Fruit fly (Drosophila melanogaster) whole organism, prepupa: ENCODE data around the gene E23.

Experiments used
- Blimp-1 ChIP-seq: fragments of 200-800 bp; sonication (Bioruptor generic); optimal IDR thresholded peaks from 3 replicates; lab custom pipeline; 2017; ENCODE audit warnings: missing biosample characterization, missing genetic modification characterization, mild to moderate bottlenecking, moderate library complexity, missing genetic modification reagents
- CG1621 ChIP-seq: fragments of 200-800 bp; sonication (Bioruptor generic); optimal IDR thresholded peaks from 3 replicates; lab custom pipeline; 2018; ENCODE audit warnings: missing biosample characterization, mild to moderate bottlenecking, missing genetic modification characterization
- CG34406 ChIP-seq: fragments of 200-800 bp; sonication (Bioruptor generic); optimal IDR thresholded peaks from 3 replicates; lab custom pipeline; 2016; ENCODE audit warnings: missing biosample characterization, missing genetic modification characterization
- CG6808 ChIP-seq: fragments of 200-800 bp; sonication (Bioruptor generic); optimal IDR thresholded peaks from 3 replicates; lab custom pipeline; 2017; ENCODE audit warnings: missing biosample characterization, missing genetic modification characterization, mild to moderate bottlenecking, moderate library complexity, missing genetic modification reagents
- Eip78C ChIP-seq: fragments of 200-800 bp; sonication (Bioruptor generic); peaks from one replicate; lab custom pipeline; 2016; ENCODE audit warnings: missing biosample characterization, missing genetic modification characterization
- esn ChIP-seq: fragments of 200-800 bp; sonication (Bioruptor generic); optimal IDR thresholded peaks from 2 replicates; lab custom pipeline; 2016; ENCODE audit warnings: missing biosample characterization, mild to moderate bottlenecking, missing genetic modification characterization, moderate library complexity
- svp ChIP-seq: fragments of 200-800 bp; sonication (Bioruptor generic); peaks from one replicate; lab custom pipeline; 2016; ENCODE audit warnings: missing biosample characterization, missing genetic modification characterization

Gene E23

DNA sequence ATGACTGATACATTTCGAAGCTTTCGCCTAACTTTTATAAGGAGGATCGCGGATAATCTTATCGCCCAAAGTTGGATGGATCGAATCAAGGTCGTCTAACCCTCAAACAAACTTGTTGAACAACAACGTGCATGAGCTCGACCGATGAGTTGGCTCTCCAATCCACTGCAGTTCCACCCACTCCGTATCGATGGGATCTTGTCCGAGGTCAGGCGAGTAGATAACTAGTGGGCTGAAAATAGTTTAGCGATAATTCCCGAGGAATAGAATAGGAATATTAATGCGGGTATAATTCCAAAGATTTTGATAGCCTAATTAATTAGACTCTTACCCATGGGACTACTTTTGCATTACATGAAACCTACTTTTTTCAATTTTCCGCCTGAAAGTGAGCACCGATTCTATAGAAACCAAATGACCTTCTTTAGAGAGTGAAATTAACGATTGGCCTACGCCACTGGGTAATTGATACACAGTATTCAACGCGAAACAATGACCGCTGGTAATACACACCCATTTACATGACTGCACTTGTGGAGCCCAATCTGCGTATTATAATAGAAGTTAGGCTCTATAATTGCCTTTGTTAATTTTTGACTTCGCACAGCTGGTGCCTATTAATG is 60.8 kb downstream of the E23 start:
- no peak for TF ChIP-seq Eip78C (GFP tag; lab: Kevin White, UChicago)
- no peak for TF ChIP-seq esn (GFP tag; lab: Kevin White, UChicago)
- no peak for TF ChIP-seq CG1621
- TF ChIP-seq svp (GFP tag; lab: Kevin White, UChicago), result peak; percentile 74
- no peak for TF ChIP-seq CG6808 (GFP tag; lab: Kevin White, UChicago)
- TF ChIP-seq CG34406 (GFP tag; lab: Kevin White, UChicago), result no peak
- TF ChIP-seq Blimp-1 (GFP tag; lab: Kevin White, UChicago), result no peak
